Fruit fly (Drosophila melanogaster) whole organism, adult: Measurements from ENCODE around the gene tgo.

Experiments used
- CG11617 ChIP-seq: fragments of 200-800 bp; sonication (Bioruptor generic); optimal IDR thresholded peaks from 2 replicates; lab custom pipeline; 2017; ENCODE audit warnings: mild to moderate bottlenecking, missing biosample characterization, missing genetic modification reagents, missing genetic modification characterization
- CG14711 ChIP-seq: fragments of 200-800 bp; sonication (Bioruptor generic); optimal IDR thresholded peaks from 2 replicates; lab custom pipeline; 2018; ENCODE audit warnings: missing biosample characterization, mild to moderate bottlenecking, missing genetic modification characterization, moderate library complexity
- CG7045 ChIP-seq: fragments of 200-800 bp; sonication (Bioruptor generic); optimal IDR thresholded peaks from 2 replicates; lab custom pipeline; 2017; ENCODE audit warnings: missing biosample characterization, mild to moderate bottlenecking, missing genetic modification characterization
- CG7101 ChIP-seq: fragments of 200-800 bp; sonication (Bioruptor generic); optimal IDR thresholded peaks from 2 replicates; lab custom pipeline; 2018; ENCODE audit warnings: missing biosample characterization, mild to moderate bottlenecking, missing genetic modification characterization, moderate library complexity
- Clk ChIP-seq: fragments of 200-800 bp; sonication (Bioruptor generic); optimal IDR thresholded peaks from 2 replicates; lab custom pipeline; 2017; ENCODE audit warnings: missing biosample characterization, missing genetic modification characterization
- Hr96 ChIP-seq: fragments of 200-800 bp; sonication (Bioruptor generic); optimal IDR thresholded peaks from 2 replicates; lab custom pipeline; 2016; ENCODE audit warnings: missing biosample characterization, missing genetic modification characterization
- kay ChIP-seq: fragments of 200-800 bp; sonication (Bioruptor generic); peaks from one replicate; lab custom pipeline; 2016; ENCODE audit warnings: missing biosample characterization, missing genetic modification characterization, borderline replicate concordance

dm6 chr3R:9035252-9035651 is 15.4 kb upstream of the tgo start:
- TF ChIP-seq Clk (no peak), CG7045 (GFP tag; lab: Kevin White, UChicago) (no peak), kay (GFP tag; lab: Kevin White, UChicago) (no peak), Hr96 (GFP tag; lab: Kevin White, UChicago) (no peak), CG14711 (tag; lab: Kevin White, UChicago) (no peak), CG11617 (no peak), CG7101 (no peak)
